Fruit fly (Drosophila melanogaster): ENCODE measurements around the gene CG31642.

The CG31642 gene

dm6 chr2L:6078757-6079351 lies 39.5 kb upstream of the CG31642 start (continued):
- TF ChIP-seq CG4360 (GFP tag; IDR thresholded peaks at IDR 0.05) (peak; percentile 59; the same call in 1 of the 2 replicates), gfzf (GFP tag; optimal IDR thresholded peaks at IDR 0.05) (no peak), ewg (GFP tag; optimal IDR thresholded peaks at IDR 0.05) (no peak), bcd (GFP tag; optimal IDR thresholded peaks at IDR 0.05) (no peak), sens-2 (GFP tag; IDR thresholded peaks at IDR 0.05) (no peak), Hand (GFP tag; optimal IDR thresholded peaks at IDR 0.05) (no peak), pzg (GFP tag; optimal IDR thresholded peaks at IDR 0.05) (no peak), Adf1 (GFP tag; IDR thresholded peaks at IDR 0.05) (no peak), Hmr (GFP tag; optimal IDR thresholded peaks at IDR 0.05) (no peak), HLHmδ (GFP tag; optimal IDR thresholded peaks at IDR 0.05) (peak; percentile 90), CG15479 (GFP tag; optimal IDR thresholded peaks at IDR 0.05) (peak; percentile 100), CG9797 (GFP tag; optimal IDR thresholded peaks at IDR 0.05) (no peak), al (GFP tag; IDR thresholded peaks at IDR 0.05) (no peak), ssp (GFP tag; IDR thresholded peaks at IDR 0.05) (no peak), chif (GFP tag; optimal IDR thresholded peaks at IDR 0.05) (no peak), CG42726 (GFP tag; IDR thresholded peaks at IDR 0.05; ENCODE audit: partially characterized antibody) (peak; percentile 100), Stat92E (GFP tag; optimal IDR thresholded peaks at IDR 0.05) (peak in 1 of 3 experiments; percentile 47), CG8359 (GFP tag; optimal IDR thresholded peaks at IDR 0.05; ENCODE audit: borderline replicate concordance) (no peak), CG10959 (GFP tag; IDR thresholded peaks at IDR 0.05) (no peak), D19A (tag; optimal IDR thresholded peaks at IDR 0.05) (peak; percentile 30), CG8944 (GFP tag; optimal IDR thresholded peaks at IDR 0.05) (no peak), repo (GFP tag; optimal IDR thresholded peaks at IDR 0.05) (no peak), HmgD (GFP tag; optimal IDR thresholded peaks at IDR 0.05) (peak; percentile 58), CG31441 (GFP tag; IDR thresholded peaks at IDR 0.05) (no peak), sr (GFP tag; IDR thresholded peaks at IDR 0.05) (no peak), CG7357 (GFP tag; IDR thresholded peaks at IDR 0.05) (no peak), CG17328 (GFP tag; IDR thresholded peaks at IDR 0.05) (no peak), CG8765 (GFP tag; IDR thresholded peaks at IDR 0.05) (peak; percentile 39; the same call in 1 of the 2 replicates), amos (GFP tag; IDR thresholded peaks at IDR 0.05; ENCODE audit: partially characterized antibody) (0 out of 2 replicates have a peak, but pooled peaks have one; percentile 20), klu (GFP tag; IDR thresholded peaks at IDR 0.05) (no peak), CrebB (tag; optimal IDR thresholded peaks at IDR 0.05) (no peak), hkb (optimal IDR thresholded peaks at IDR 0.05) (no peak), hkb (GFP tag; IDR thresholded peaks at IDR 0.05) (no peak), Lim3 (GFP tag; IDR thresholded peaks at IDR 0.05) (no peak), CG18262 (tag; optimal IDR thresholded peaks at IDR 0.05) (peak; percentile 5), wek (GFP tag; optimal IDR thresholded peaks at IDR 0.05) (no peak), CG6813 (GFP tag; optimal IDR thresholded peaks at IDR 0.05) (no peak), CG15073 (GFP tag; optimal IDR thresholded peaks at IDR 0.05) (no peak), nmo (GFP tag; optimal IDR thresholded peaks at IDR 0.05) (peak; percentile 51), CG16813 (GFP tag; IDR thresholded peaks at IDR 0.05; ENCODE audit: partially characterized antibody) (0 out of 3 replicates have a peak, but pooled peaks have one; percentile 28), chm (GFP tag; IDR thresholded peaks at IDR 0.05) (peak; percentile 41; the same call in 1 of the 2 replicates), crp (GFP tag; optimal IDR thresholded peaks at IDR 0.05) (peak in 1 of 2 experiments; percentile 23), CG31388 (GFP tag; optimal IDR thresholded peaks at IDR 0.05) (no peak), ap (GFP tag; IDR thresholded peaks at IDR 0.05) (no peak), CG8290 (GFP tag; optimal IDR thresholded peaks at IDR 0.05) (no peak), CG8290 (tag; optimal IDR thresholded peaks at IDR 0.05) (no peak), Abd-B (GFP tag; optimal IDR thresholded peaks at IDR 0.05) (no peak), Lhr (GFP tag; optimal IDR thresholded peaks at IDR 0.05) (no peak), Pdp1 (GFP tag; optimal IDR thresholded peaks at IDR 0.05) (peak in 1 of 2 experiments; percentile 47), CG2712 (tag; optimal IDR thresholded peaks at IDR 0.05) (peak; percentile 17)

Measured in whole organism, embryonic.